Worm (Caenorhabditis elegans) whole organism, L4 larva: ENCODE results near the gene F48G7.4.

ENCODE experiments used
- Y48G9A.11 ChIP-seq: fragments of 200-800 bp; sonication (Bioruptor generic); IDR thresholded peaks from 2 replicates; pipeline ENCODE4 v1.3.6; 2022; ENCODE audit warnings: missing genetic modification reagents, missing genetic modification characterization, missing compliant biosample characterization
- Y75B8A.6 ChIP-seq: fragments of 200-800 bp; sonication (Bioruptor generic); IDR thresholded peaks from 2 replicates; pipeline ENCODE4 v1.3.6; 2022; ENCODE audit warnings: missing genetic modification reagents, missing genetic modification characterization, missing compliant biosample characterization
- aha-1 ChIP-seq: fragments of 150-350 bp; peaks from one replicate; lab custom pipeline; 2014; ENCODE audit warnings: missing biosample characterization, missing genetic modification characterization
- ama-1 ChIP-seq: fragments of 150-350 bp; optimal IDR thresholded peaks from 2 replicates; lab custom pipeline; 2014; ENCODE audit warnings: inconsistent platforms, mixed read lengths
- lin-15B ChIP-seq: fragments of 150-350 bp; sonication (generic microtip); optimal IDR thresholded peaks from 3 replicates; lab custom pipeline; 2014; ENCODE audit warnings: missing biosample characterization, missing genetic modification characterization
- lin-39 ChIP-seq: fragments of 150-350 bp; optimal IDR thresholded peaks from 2 replicates; lab custom pipeline; 2014; ENCODE audit warnings: missing biosample characterization, missing genetic modification reagents, missing genetic modification characterization
- lir-3 ChIP-seq: sonication (generic microtip); optimal IDR thresholded peaks from 2 replicates; lab custom pipeline; 2016; ENCODE audit warnings: mild to moderate bottlenecking, missing genetic modification characterization, missing compliant biosample characterization
- mep-1 ChIP-seq: fragments of 150-350 bp; sonication (generic microtip); optimal IDR thresholded peaks from 3 replicates; lab custom pipeline; 2014; ENCODE audit warnings: missing biosample characterization, missing genetic modification characterization
- saeg-2 ChIP-seq: fragments of 200-800 bp; sonication (Bioruptor generic); IDR thresholded peaks from 2 replicates; pipeline ENCODE4 v1.3.6; 2022; ENCODE audit warnings: missing genetic modification reagents, missing genetic modification characterization, missing compliant biosample characterization
- tag-97 ChIP-seq: fragments of 200-800 bp; sonication (Bioruptor generic); IDR thresholded peaks from 2 replicates; pipeline ENCODE4 v1.3.6; 2022; ENCODE audit warnings: missing genetic modification characterization, missing compliant biosample characterization

DNA sequence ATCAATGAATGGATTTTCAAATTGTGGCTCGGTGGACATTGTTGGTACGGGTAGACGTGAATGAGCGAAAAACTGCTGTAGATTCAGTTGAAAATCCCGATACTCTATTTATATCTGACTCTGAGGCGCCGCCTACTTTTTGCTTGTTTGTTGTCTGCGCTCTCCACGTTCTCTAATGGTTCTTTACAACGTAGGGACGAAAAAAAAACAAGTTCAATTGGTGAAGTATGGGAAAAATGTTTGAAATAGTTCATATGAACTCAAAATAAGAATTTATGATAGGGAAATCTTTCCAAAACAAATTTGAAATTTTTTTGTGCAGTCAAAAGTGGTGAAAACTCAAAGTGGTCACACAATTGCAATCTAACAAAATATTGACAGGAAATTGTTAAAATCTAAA is 15.6 kb downstream of the F48G7.4 start, which contains the start of gene F48G7.10:
- TF ChIP-seq lin-15B (tag; lab: Kevin White, UChicago), result no peak
- no peak for TF ChIP-seq Y48G9A.11 (GFP tag; lab: Robert Waterston, UW)
- TF ChIP-seq saeg-2 (GFP tag; lab: Robert Waterston, UW), result no peak
- TF ChIP-seq aha-1, result no peak
- TF ChIP-seq mep-1, result no peak
- no peak for TF ChIP-seq lin-39
- TF ChIP-seq ama-1, result no peak
- no peak for TF ChIP-seq lir-3
- TF ChIP-seq tag-97 (GFP tag; lab: Robert Waterston, UW), result no peak
- TF ChIP-seq Y75B8A.6 (GFP tag; lab: Robert Waterston, UW), result no peak
